Worm (Caenorhabditis elegans) whole organism, young adult: ENCODE results near the gene ZC239.15.

ENCODE experiments used
- B0336.3 ChIP-seq: fragments of 200-800 bp; sonication (Bioruptor generic); IDR thresholded peaks from 2 replicates; pipeline ENCODE4 v1.3.6; 2022; ENCODE audit warnings: missing genetic modification characterization, missing compliant biosample characterization
- C17E4.6 ChIP-seq: fragments of 200-800 bp; sonication (Bioruptor generic); IDR thresholded peaks from 2 replicates; pipeline ENCODE4 v1.3.6; 2022; ENCODE audit warnings: missing genetic modification reagents, missing genetic modification characterization, missing compliant biosample characterization
- F22D6.2 ChIP-seq: sonication (generic microtip); optimal IDR thresholded peaks from 2 replicates; lab custom pipeline; 2016; ENCODE audit warnings: mild to moderate bottlenecking, missing genetic modification characterization, missing compliant biosample characterization
- F37B4.10 ChIP-seq: fragments of 200-800 bp; sonication (Bioruptor generic); IDR thresholded peaks from 2 replicates; pipeline ENCODE4 v1.3.6; 2022; ENCODE audit warnings: missing genetic modification characterization, missing compliant biosample characterization
- F39B2.1 ChIP-seq: fragments of 200-800 bp; sonication (Bioruptor generic); IDR thresholded peaks from 2 replicates; pipeline ENCODE4 v1.3.6; 2022; ENCODE audit warnings: missing genetic modification reagents, missing genetic modification characterization, missing compliant biosample characterization
- F49E8.2 ChIP-seq: sonication (generic microtip); optimal IDR thresholded peaks from 3 replicates; lab custom pipeline; 2017; ENCODE audit warnings: missing genetic modification characterization, mild to moderate bottlenecking, missing compliant biosample characterization, antibody characterized with exemption, moderate library complexity; ENCODE audit not compliant: insufficient read depth
- F55B11.4 ChIP-seq: sonication (generic microtip); optimal IDR thresholded peaks from 2 replicates; lab custom pipeline; 2016; ENCODE audit warnings: missing compliant biosample characterization, missing genetic modification characterization, borderline replicate concordance; ENCODE audit not compliant: insufficient read depth
- K12H6.12 ChIP-seq: fragments of 200-800 bp; sonication (Bioruptor generic); optimal IDR thresholded peaks from 2 replicates; lab custom pipeline; 2018; ENCODE audit warnings: mild to moderate bottlenecking, missing genetic modification characterization, missing compliant biosample characterization
- T26A5.8 ChIP-seq: sonication (generic microtip); optimal IDR thresholded peaks from 2 replicates; lab custom pipeline; 2016; ENCODE audit warnings: missing genetic modification characterization, missing compliant biosample characterization
- Y95B8A.8 ChIP-seq: fragments of 200-800 bp; sonication (Bioruptor generic); IDR thresholded peaks from 2 replicates; pipeline ENCODE4 v1.3.6; 2022; ENCODE audit warnings: missing genetic modification reagents, missing genetic modification characterization, missing compliant biosample characterization
- bed-1 ChIP-seq: fragments of 200-800 bp; sonication (Bioruptor generic); IDR thresholded peaks from 2 replicates; pipeline ENCODE4 v1.3.6; 2022; ENCODE audit warnings: missing genetic modification reagents, missing genetic modification characterization, missing compliant biosample characterization
- ceh-27 ChIP-seq: fragments of 200-800 bp; sonication (Bioruptor generic); optimal IDR thresholded peaks from 2 replicates; lab custom pipeline; 2018; ENCODE audit warnings: mild to moderate bottlenecking, missing genetic modification characterization, moderate library complexity, missing compliant biosample characterization
- ceh-79 ChIP-seq: sonication (generic microtip); optimal IDR thresholded peaks from 2 replicates; lab custom pipeline; 2017; ENCODE audit warnings: mild to moderate bottlenecking, missing genetic modification characterization, missing compliant biosample characterization
- ceh-91 ChIP-seq: fragments of 200-800 bp; sonication (Bioruptor generic); IDR thresholded peaks from 2 replicates; pipeline ENCODE4 v1.3.6; 2022; ENCODE audit warnings: missing genetic modification reagents, missing genetic modification characterization, missing compliant biosample characterization
- efl-1 ChIP-seq: fragments of 150-350 bp; optimal IDR thresholded peaks from 2 replicates; lab custom pipeline; 2014; ENCODE audit warnings: missing biosample characterization, missing genetic modification reagents, missing genetic modification characterization
- egrh-3 ChIP-seq: fragments of 200-800 bp; sonication (Bioruptor generic); IDR thresholded peaks from 2 replicates; pipeline ENCODE4 v1.3.6; 2022; ENCODE audit warnings: missing genetic modification reagents, missing genetic modification characterization, missing compliant biosample characterization
- ets-4 ChIP-seq: fragments of 200-800 bp; sonication (Bioruptor generic); optimal IDR thresholded peaks from 2 replicates; lab custom pipeline; 2018; ENCODE audit warnings: mild to moderate bottlenecking, missing genetic modification characterization, missing compliant biosample characterization
- fkh-3 ChIP-seq: sonication (generic microtip); optimal IDR thresholded peaks from 2 replicates; lab custom pipeline; 2016; ENCODE audit warnings: mild to moderate bottlenecking, missing genetic modification characterization, missing compliant biosample characterization
- hrde-1 ChIP-seq: sonication (generic microtip); optimal IDR thresholded peaks from 2 replicates; lab custom pipeline; 2016; ENCODE audit warnings: missing genetic modification characterization, mild to moderate bottlenecking, missing compliant biosample characterization, moderate library complexity, missing genotype, missing genetic modification reagents, borderline replicate concordance
- hsf-1 ChIP-seq: fragments of 200-800 bp; sonication (Bioruptor generic); IDR thresholded peaks from 2 replicates; pipeline ENCODE4 v1.3.6; 2022; ENCODE audit warnings: missing genetic modification reagents, missing genetic modification characterization, missing compliant biosample characterization
- let-607 ChIP-seq, 2 experiments: fragments of 200-800 bp in 1 of 2; sonication (Bioruptor generic) in 1 of 2; sonication (generic microtip) in 1 of 2; optimal IDR thresholded peaks; 2 replicates each; lab custom pipeline; 2016 to 2018; ENCODE audit warnings: mild to moderate bottlenecking in 2 of 2, missing compliant biosample characterization in 2 of 2, missing genetic modification characterization in 2 of 2, moderate library complexity in 2 of 2, missing genotype in 1 of 2
- lin-35 ChIP-seq, 3 experiments: fragments of 150-350 bp in 2 of 3; sonication (generic microtip) in 1 of 3; optimal IDR thresholded peaks; 2 replicates each; lab custom pipeline; 2014 to 2018; ENCODE audit warnings: missing biosample characterization in 3 of 3, missing genetic modification characterization in 3 of 3, missing genetic modification reagents in 3 of 3
- madf-10 ChIP-seq: sonication (generic microtip); optimal IDR thresholded peaks from 2 replicates; lab custom pipeline; 2016; ENCODE audit warnings: mild to moderate bottlenecking, missing genetic modification characterization, missing compliant biosample characterization
- mxl-1 ChIP-seq: sonication (generic microtip); optimal IDR thresholded peaks from 2 replicates; lab custom pipeline; 2016; ENCODE audit warnings: missing genetic modification characterization, missing compliant biosample characterization
- nhr-179 ChIP-seq: sonication (generic microtip); optimal IDR thresholded peaks from 2 replicates; lab custom pipeline; 2016; ENCODE audit warnings: mild to moderate bottlenecking, missing genetic modification characterization, missing compliant biosample characterization
- nhr-27 ChIP-seq: fragments of 200-800 bp; sonication (Bioruptor generic); optimal IDR thresholded peaks from 2 replicates; lab custom pipeline; 2018; ENCODE audit warnings: mild to moderate bottlenecking, missing genetic modification characterization, moderate library complexity, missing compliant biosample characterization
- nhr-80 ChIP-seq: sonication (generic microtip); optimal IDR thresholded peaks from 2 replicates; lab custom pipeline; 2016; ENCODE audit warnings: missing genetic modification characterization, missing compliant biosample characterization
- rcor-1 ChIP-seq: fragments of 200-800 bp; sonication (Bioruptor generic); IDR thresholded peaks from 2 replicates; pipeline ENCODE4 v1.3.6; 2022; ENCODE audit warnings: missing genetic modification reagents, missing genetic modification characterization, missing compliant biosample characterization
- rpc-1 ChIP-seq, 2 experiments: fragments of 150-350 bp in 1 of 2; sonication (generic microtip) in 1 of 2; optimal IDR thresholded peaks; 2 replicates each; lab custom pipeline; 2014 to 2018; ENCODE audit warnings: missing biosample characterization in 1 of 2, missing genetic modification characterization in 1 of 2, missing genetic modification reagents in 1 of 2, missing genotype in 1 of 2
- sea-2 ChIP-seq: fragments of 200-800 bp; sonication (Bioruptor generic); IDR thresholded peaks from 2 replicates; pipeline ENCODE4 v1.3.6; 2022; ENCODE audit warnings: missing genetic modification characterization, missing compliant biosample characterization
- snpc-1.1 ChIP-seq: sonication (generic microtip); optimal IDR thresholded peaks from 2 replicates; lab custom pipeline; 2017; ENCODE audit warnings: missing genetic modification characterization, mild to moderate bottlenecking, missing compliant biosample characterization, antibody characterized with exemption, moderate library complexity, missing genotype, missing genetic modification reagents; ENCODE audit not compliant: insufficient read depth
- snpc-4 ChIP-seq, 5 experiments: fragments of 150-350 bp in 1 of 5; sonication (generic microtip) in 4 of 5; optimal IDR thresholded peaks; 2 replicates each; lab custom pipeline; 2014 to 2018; ENCODE audit warnings: missing genetic modification characterization in 5 of 5, missing biosample characterization in 3 of 5, antibody characterized with exemption in 2 of 5, mild to moderate bottlenecking in 2 of 5, missing compliant biosample characterization in 2 of 5, missing genotype in 2 of 5, moderate library complexity in 2 of 5, missing genetic modification reagents in 1 of 5
- tlf-1 ChIP-seq: fragments of 200-800 bp; sonication (Bioruptor generic); optimal IDR thresholded peaks from 2 replicates; lab custom pipeline; 2018; ENCODE audit warnings: mild to moderate bottlenecking, missing genetic modification characterization, missing compliant biosample characterization
- zim-3 ChIP-seq: sonication (generic microtip); optimal IDR thresholded peaks from 2 replicates; lab custom pipeline; 2017; ENCODE audit warnings: mild to moderate bottlenecking, missing genetic modification characterization, moderate library complexity, missing compliant biosample characterization
- ztf-25 ChIP-seq: fragments of 200-800 bp; sonication (Bioruptor generic); IDR thresholded peaks from 2 replicates; pipeline ENCODE4 v1.3.6; 2022; ENCODE audit warnings: missing genetic modification reagents, missing genetic modification characterization, missing compliant biosample characterization
- ztf-3 ChIP-seq: fragments of 200-800 bp; sonication (Bioruptor generic); optimal IDR thresholded peaks from 2 replicates; lab custom pipeline; 2018; ENCODE audit warnings: mild to moderate bottlenecking, missing genetic modification characterization, missing compliant biosample characterization

The ZC239.15 gene

ce11 chrII:3206423-3206989 lies 18.0 kb downstream of the ZC239.15 start, which contains the start of the genes ZC239.20 and ZC239.21:
Gene ZC239.20, minus strand, starts transcription at chrII:3206523.
Gene ZC239.21, plus strand, starts transcription at chrII:3206939.
- TF ChIP-seq mxl-1 (tag; lab: Kevin White, UChicago) (no peak), let-607 (tag; optimal IDR thresholded peaks at IDR 0.05; lab: Kevin White, UChicago) (no peak), F39B2.1 (no peak), ztf-3 (no peak), ceh-79 (tag; lab: Kevin White, UChicago) (no peak), tlf-1 (GFP tag; lab: Kevin White, UChicago) (no peak), madf-10 (tag; lab: Kevin White, UChicago) (no peak), B0336.3 (GFP tag; lab: Robert Waterston, UW) (no peak), rpc-1 (optimal IDR thresholded peaks at IDR 0.05; lab: Kevin White, UChicago) (no peak), rpc-1 (tag; optimal IDR thresholded peaks at IDR 0.05; lab: Kevin White, UChicago) (no peak), snpc-4 (GFP tag; optimal IDR thresholded peaks at IDR 0.05; lab: Kevin White, UChicago) (no peak), snpc-4 (tag; optimal IDR thresholded peaks at IDR 0.05; lab: Kevin White, UChicago) (no peak), K12H6.12 (tag; lab: Kevin White, UChicago) (no peak), fkh-3 (tag; lab: Kevin White, UChicago) (no peak), C17E4.6 (no peak), Y95B8A.8 (GFP tag; lab: Robert Waterston, UW) (no peak), ets-4 (no peak), ceh-91 (no peak), efl-1 (GFP tag; lab: Kevin White, UChicago) (no peak), nhr-80 (no peak), F37B4.10 (GFP tag; lab: Robert Waterston, UW) (no peak), hrde-1 (tag; lab: Kevin White, UChicago) (no peak)

ce11 chrII:3203415-3203814 lies 21.1 kb downstream of the ZC239.15 start, which contains the start of gene sri-50:
Gene sri-50, plus strand, starts transcription at chrII:3203715.
- TF ChIP-seq egrh-3 (GFP tag; lab: Robert Waterston, UW) = no peak
- no peak for TF ChIP-seq F49E8.2
- TF ChIP-seq F22D6.2 = no peak
- no peak for TF ChIP-seq nhr-27 (tag; lab: Kevin White, UChicago)
- no peak for TF ChIP-seq ztf-25 (GFP tag; lab: Robert Waterston, UW)
- no peak for TF ChIP-seq bed-1 (GFP tag; lab: Robert Waterston, UW)
- no peak for TF ChIP-seq rcor-1 (GFP tag; lab: Robert Waterston, UW)
- TF ChIP-seq lin-35 (GFP tag; optimal IDR thresholded peaks at IDR 0.05; lab: Kevin White, UChicago) = no peak
- no peak for TF ChIP-seq ceh-79 (tag; lab: Kevin White, UChicago)
- TF ChIP-seq B0336.3 (GFP tag; lab: Robert Waterston, UW) = no peak
- TF ChIP-seq ceh-27 (GFP tag; lab: Kevin White, UChicago) = no peak

- no peak for TF ChIP-seq hsf-1
- no peak for TF ChIP-seq zim-3 (tag; lab: Kevin White, UChicago)
- TF ChIP-seq snpc-1.1 = no peak
- TF ChIP-seq F55B11.4 = no peak
- TF ChIP-seq T26A5.8 = no peak
- no peak for TF ChIP-seq sea-2 (GFP tag; lab: Robert Waterston, UW)
- TF ChIP-seq nhr-179 (tag; lab: Kevin White, UChicago) = no peak
Measured at ce11 chrII:3202519-3202918, 22.0 kb downstream of the ZC239.15 start, which contains the start of gene sri-53. Gene sri-53, minus strand, starts transcription at chrII:3202619.
